Worm (Caenorhabditis elegans) whole organism, mixed stage, embryonic: ENCODE data around the gene sri-34.

Experiments used
- ceh-83 ChIP-seq: fragments of 200-800 bp; sonication (Bioruptor generic); optimal IDR thresholded peaks from 2 replicates; lab custom pipeline; 2018; ENCODE audit warnings: mild to moderate bottlenecking, missing genetic modification characterization, missing compliant biosample characterization
- mab-5 ChIP-seq: fragments of 150-350 bp; optimal IDR thresholded peaks from 2 replicates; lab custom pipeline; 2014; ENCODE audit warnings: missing biosample characterization, missing genetic modification characterization

DNA sequence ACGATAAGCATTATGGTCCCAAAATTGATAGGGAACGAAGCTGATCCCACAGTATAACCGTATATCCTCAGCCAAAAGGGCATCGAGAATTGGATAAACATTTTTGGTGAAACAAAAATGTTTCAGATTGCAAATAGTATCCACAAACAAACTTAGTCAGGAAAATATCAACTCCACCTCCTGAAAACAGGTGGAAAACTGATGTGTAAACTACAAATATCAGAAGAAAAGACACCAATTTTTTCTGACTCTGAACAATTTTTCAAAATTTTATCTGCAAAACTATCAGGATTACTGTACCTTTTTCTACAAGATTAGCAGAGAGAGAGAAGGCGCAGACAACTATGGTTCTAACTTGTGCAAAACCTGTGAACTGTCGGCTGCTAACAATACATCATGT is 43.6 kb upstream of the sri-34 start, which contains the start of gene sri-53:
- TF ChIP-seq mab-5, result no peak
- no peak for TF ChIP-seq ceh-83 (GFP tag; lab: Kevin White, UChicago)
